Worm (Caenorhabditis elegans) whole organism, late embryonic: Measurements from ENCODE around the gene C25F9.14.
A peak's percentile ranks its signal among the peaks of the same experiment; 100 is the strongest.

ENCODE experiments used
- C38D4.7 ChIP-seq: fragments of 200-800 bp; sonication (Bioruptor generic); optimal IDR thresholded peaks from 2 replicates; lab custom pipeline; 2018; ENCODE audit warnings: mild to moderate bottlenecking, missing genetic modification characterization, moderate library complexity, missing compliant biosample characterization
- K09A11.1 ChIP-seq: sonication (generic microtip); optimal IDR thresholded peaks from 2 replicates; lab custom pipeline; 2017; ENCODE audit warnings: antibody characterized with exemption, mild to moderate bottlenecking, missing genetic modification characterization, missing compliant biosample characterization; ENCODE audit not compliant: insufficient read depth
- T23F11.4 ChIP-seq: fragments of 200-800 bp; sonication (Bioruptor generic); optimal IDR thresholded peaks from 2 replicates; lab custom pipeline; 2018; ENCODE audit warnings: mild to moderate bottlenecking, missing genetic modification characterization, missing compliant biosample characterization
- Y22D7AL.16 ChIP-seq: sonication (generic microtip); optimal IDR thresholded peaks from 2 replicates; lab custom pipeline; 2016; ENCODE audit warnings: missing genetic modification characterization, missing compliant biosample characterization
- ama-1 ChIP-seq: fragments of 150-350 bp; optimal IDR thresholded peaks from 2 replicates; lab custom pipeline; 2014
- ceh-14 ChIP-seq: sonication (generic microtip); optimal IDR thresholded peaks from 2 replicates; lab custom pipeline; 2016; ENCODE audit warnings: missing genotype, missing genetic modification characterization, missing compliant biosample characterization
- ceh-18 ChIP-seq: sonication (generic microtip); optimal IDR thresholded peaks from 2 replicates; lab custom pipeline; 2016; ENCODE audit warnings: missing genetic modification characterization, missing compliant biosample characterization
- ceh-2 ChIP-seq: sonication (generic microtip); optimal IDR thresholded peaks from 2 replicates; lab custom pipeline; 2016; ENCODE audit warnings: missing genotype, missing genetic modification characterization, missing compliant biosample characterization
- ceh-22 ChIP-seq: sonication (generic microtip); optimal IDR thresholded peaks from 2 replicates; lab custom pipeline; 2017; ENCODE audit warnings: missing biosample characterization, missing genetic modification characterization
- ceh-24 ChIP-seq: sonication (generic microtip); optimal IDR thresholded peaks from 2 replicates; lab custom pipeline; 2016; ENCODE audit warnings: mild to moderate bottlenecking, missing genetic modification characterization, missing compliant biosample characterization
- ceh-6 ChIP-seq: fragments of 200-800 bp; sonication (Bioruptor generic); optimal IDR thresholded peaks from 2 replicates; lab custom pipeline; 2018; ENCODE audit warnings: mild to moderate bottlenecking, missing genetic modification characterization, missing compliant biosample characterization
- elt-2 ChIP-seq: sonication (generic microtip); optimal IDR thresholded peaks from 2 replicates; lab custom pipeline; 2016; ENCODE audit warnings: missing genetic modification reagents, missing genetic modification characterization, missing compliant biosample characterization
- elt-4 ChIP-seq: sonication (generic microtip); optimal IDR thresholded peaks from 2 replicates; lab custom pipeline; 2016; ENCODE audit warnings: missing genetic modification characterization, missing compliant biosample characterization
- ets-4 ChIP-seq: sonication (generic microtip); optimal IDR thresholded peaks from 2 replicates; lab custom pipeline; 2016; ENCODE audit warnings: missing genetic modification characterization, missing compliant biosample characterization
- eyg-1 ChIP-seq: sonication (generic microtip); optimal IDR thresholded peaks from 2 replicates; lab custom pipeline; 2016; ENCODE audit warnings: missing genotype, missing genetic modification characterization, missing compliant biosample characterization
- hlh-13 ChIP-seq: fragments of 200-800 bp; sonication (Bioruptor generic); optimal IDR thresholded peaks from 2 replicates; lab custom pipeline; 2018; ENCODE audit warnings: mild to moderate bottlenecking, missing genetic modification characterization, missing compliant biosample characterization
- hlh-30 ChIP-seq: sonication (generic microtip); optimal IDR thresholded peaks from 2 replicates; lab custom pipeline; 2017; ENCODE audit warnings: antibody characterized with exemption, missing genetic modification characterization, missing compliant biosample characterization; ENCODE audit not compliant: insufficient read depth
- hlh-6 ChIP-seq: sonication (generic microtip); optimal IDR thresholded peaks from 2 replicates; lab custom pipeline; 2016; ENCODE audit warnings: missing genotype, missing genetic modification characterization, missing compliant biosample characterization
- lim-6 ChIP-seq: sonication (generic microtip); optimal IDR thresholded peaks from 2 replicates; lab custom pipeline; 2016; ENCODE audit warnings: missing genetic modification characterization, missing compliant biosample characterization
- mec-3 ChIP-seq: sonication (generic microtip); optimal IDR thresholded peaks from 2 replicates; lab custom pipeline; 2016; ENCODE audit warnings: borderline replicate concordance, missing genetic modification characterization, missing compliant biosample characterization
- nhr-232 ChIP-seq: sonication (generic microtip); optimal IDR thresholded peaks from 2 replicates; lab custom pipeline; 2016; ENCODE audit warnings: missing genetic modification characterization, missing compliant biosample characterization
- pha-2 ChIP-seq: sonication (generic microtip); optimal IDR thresholded peaks from 2 replicates; lab custom pipeline; 2017; ENCODE audit warnings: mild to moderate bottlenecking, missing genetic modification characterization, missing compliant biosample characterization
- pha-4 ChIP-seq: fragments of 150-350 bp; optimal IDR thresholded peaks from 2 replicates; lab custom pipeline; 2018; ENCODE audit warnings: missing biosample characterization, missing genetic modification reagents, missing genetic modification characterization
- pqm-1 ChIP-seq: sonication (generic microtip); optimal IDR thresholded peaks from 2 replicates; lab custom pipeline; 2016; ENCODE audit warnings: missing genetic modification characterization, missing compliant biosample characterization
- pros-1 ChIP-seq: fragments of 150-350 bp; optimal IDR thresholded peaks from 2 replicates; lab custom pipeline; 2014; ENCODE audit warnings: missing biosample characterization, missing genetic modification reagents, missing genetic modification characterization
- sdc-2 ChIP-seq: sonication (generic microtip); optimal IDR thresholded peaks from 2 replicates; lab custom pipeline; 2016; ENCODE audit warnings: missing genotype, missing genetic modification characterization, missing compliant biosample characterization
- sox-2 ChIP-seq: fragments of 200-800 bp; sonication (Bioruptor generic); IDR thresholded peaks from 2 replicates; pipeline ENCODE4 v1.3.6; 2022; ENCODE audit warnings: missing genetic modification reagents, missing genetic modification characterization, missing compliant biosample characterization
- sox-4 ChIP-seq: sonication (generic microtip); optimal IDR thresholded peaks from 2 replicates; lab custom pipeline; 2017; ENCODE audit warnings: mild to moderate bottlenecking, missing genetic modification characterization, inconsistent platforms, missing compliant biosample characterization
- tbx-7 ChIP-seq: sonication (generic microtip); optimal IDR thresholded peaks from 2 replicates; lab custom pipeline; 2016; ENCODE audit warnings: missing genotype, missing genetic modification characterization, missing compliant biosample characterization
- unc-3 ChIP-seq, 2 experiments: fragments of 200-800 bp in 1 of 2; sonication (Bioruptor generic) in 1 of 2; sonication (generic microtip) in 1 of 2; conservative IDR thresholded peaks in 1 of 2; optimal IDR thresholded peaks in 1 of 2; 2 replicates each; pipeline versions ENCODE4 v1.3.6 to Lab custom; 2016 to 2022; ENCODE audit warnings: missing compliant biosample characterization in 2 of 2, missing genetic modification characterization in 2 of 2, missing genetic modification reagents in 1 of 2
- unc-55 ChIP-seq: sonication (generic microtip); optimal IDR thresholded peaks from 2 replicates; lab custom pipeline; 2017; ENCODE audit warnings: missing biosample characterization, missing genetic modification reagents, missing genetic modification characterization
- zip-5 ChIP-seq: sonication (generic microtip); optimal IDR thresholded peaks from 2 replicates; lab custom pipeline; 2016; ENCODE audit warnings: missing genetic modification characterization, missing compliant biosample characterization

C25F9.14 gene

ce11 chrV:19436307-19436706 lies at the start of gene C25F9.14:
C25F9.14 (plus strand) TSS chrV:19436484.
- TF ChIP-seq elt-4 (tag; lab: Kevin White, UChicago): no peak
- no peak for TF ChIP-seq sox-2 (GFP tag; lab: Robert Waterston, UW)
- no peak for TF ChIP-seq ama-1 (lab: Kevin White, UChicago)
- TF ChIP-seq ceh-14 (tag; lab: Kevin White, UChicago): no peak
- TF ChIP-seq pha-4 (tag; lab: Kevin White, UChicago): no peak
- TF ChIP-seq, all 69 proteins: peak for 0

- no peak for TF ChIP-seq sdc-2 (tag; lab: Kevin White, UChicago)
- no peak for TF ChIP-seq lim-6
- no peak for TF ChIP-seq eyg-1 (tag; lab: Kevin White, UChicago)
- TF ChIP-seq ceh-22 (tag; lab: Kevin White, UChicago): no peak
- no peak for TF ChIP-seq K09A11.1
- TF ChIP-seq, all 69 proteins: peak for 0
Measured at ce11 chrV:19390029-19390428, 46.3 kb upstream of the C25F9.14 start, which contains the start of gene slcr-46.2. slcr-46.2 (minus strand) TSS chrV:19390129.

DNA sequence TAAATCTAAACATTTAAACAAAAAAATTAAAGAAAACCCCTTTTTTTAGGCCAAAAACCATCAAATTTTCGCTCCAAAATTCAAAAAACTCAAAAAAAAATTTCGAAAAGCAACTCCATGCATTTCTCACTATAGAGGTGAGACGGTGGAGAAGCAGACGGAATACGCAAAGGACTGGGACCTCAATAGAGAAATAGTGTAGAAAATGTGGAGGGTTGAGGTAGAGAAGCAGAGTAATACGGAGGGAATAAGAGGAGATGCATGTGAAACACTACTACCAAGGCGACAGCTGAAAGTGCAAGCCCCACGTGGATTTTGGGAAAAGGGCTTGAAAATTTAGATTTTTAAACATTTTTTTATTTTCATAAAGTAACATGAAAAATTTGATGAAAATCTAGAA lies 45.0 kb upstream of the C25F9.14 start:
- TF ChIP-seq ceh-6 (GFP tag; lab: Kevin White, UChicago) (no peak), ets-4 (tag; lab: Kevin White, UChicago) (no peak), ceh-14 (tag; lab: Kevin White, UChicago) (peak; percentile 16), pha-2 (tag; lab: Kevin White, UChicago) (peak; percentile 58), unc-55 (no peak)

DNA sequence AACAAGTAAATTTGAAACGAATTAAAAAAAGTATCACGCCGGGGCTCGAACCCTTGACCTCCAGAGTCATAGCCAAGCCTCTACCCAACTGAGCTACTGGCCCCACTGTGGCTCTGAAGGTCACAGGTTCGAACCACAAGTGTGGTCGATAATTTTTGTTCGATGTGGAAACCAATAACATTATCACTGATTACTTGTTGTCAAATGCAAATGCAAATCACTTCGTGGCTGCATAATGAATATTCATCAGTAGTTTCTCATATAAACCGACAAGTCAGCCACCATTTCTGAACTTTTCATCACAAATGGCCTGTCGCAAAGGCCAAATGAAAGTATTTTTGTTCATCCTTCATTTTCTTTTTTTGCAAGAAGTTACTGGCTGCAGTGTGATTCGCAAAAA lies 41.5 kb upstream of the C25F9.14 start, which contains the start of gene C25F9.8:
Gene C25F9.8 (plus strand): TSS at position 301 of the 400 bp plus-strand sequence.
- no peak for TF ChIP-seq T23F11.4 (GFP tag; lab: Kevin White, UChicago)
- TF ChIP-seq ceh-14 (tag; lab: Kevin White, UChicago): no peak
- TF ChIP-seq C38D4.7 (GFP tag; lab: Kevin White, UChicago): no peak
- no peak for TF ChIP-seq ets-4 (tag; lab: Kevin White, UChicago)
- no peak for TF ChIP-seq nhr-232
- TF ChIP-seq lim-6: no peak
- no peak for TF ChIP-seq sox-4 (tag; lab: Kevin White, UChicago)
- TF ChIP-seq tbx-7 (tag; lab: Kevin White, UChicago): no peak
- TF ChIP-seq sdc-2 (tag; lab: Kevin White, UChicago): no peak
- no peak for TF ChIP-seq mec-3
- TF ChIP-seq, all 69 proteins: peak for 0

DNA sequence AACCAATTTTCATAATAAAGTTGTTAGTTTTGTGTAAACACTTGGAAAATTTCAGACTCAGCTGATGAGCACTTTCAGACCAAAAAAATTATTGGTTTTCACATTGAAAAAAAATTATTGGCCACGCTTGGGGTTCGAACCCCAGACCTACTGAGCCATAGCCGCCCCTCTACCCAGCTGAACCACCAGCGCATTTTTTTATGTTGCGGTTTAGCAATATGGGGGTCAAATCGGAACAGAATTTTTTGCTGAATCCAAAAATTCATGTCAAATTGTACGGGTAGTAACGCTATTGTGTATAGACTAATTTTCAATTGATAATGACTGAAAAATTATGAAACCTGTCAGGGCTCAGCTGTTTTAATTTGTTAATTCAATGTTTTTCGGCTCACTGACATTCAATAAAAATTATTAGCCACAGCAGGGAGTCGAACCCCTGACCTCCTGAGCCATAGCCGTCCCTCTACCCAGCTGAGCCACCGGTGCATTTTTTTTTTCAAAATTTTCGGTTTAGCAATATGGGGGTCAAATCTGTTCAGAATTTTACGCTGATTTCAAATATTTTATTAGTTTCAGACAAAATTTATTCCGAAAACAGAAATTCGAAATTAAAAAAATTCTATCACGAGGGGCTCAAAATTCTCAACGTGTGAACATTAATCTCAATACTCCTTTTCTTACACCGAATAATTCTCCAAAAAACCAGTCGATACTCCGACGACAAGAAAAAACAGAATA lies 39.5 kb upstream of the C25F9.14 start:
- no peak for TF ChIP-seq ceh-24
- no peak for TF ChIP-seq ceh-2
- no peak for TF ChIP-seq zip-5 (tag; lab: Kevin White, UChicago)
- no peak for TF ChIP-seq pqm-1 (tag; lab: Kevin White, UChicago)
- TF ChIP-seq pha-4 (tag; lab: Kevin White, UChicago): no peak
- no peak for TF ChIP-seq lim-6
- TF ChIP-seq hlh-30 (tag; lab: Kevin White, UChicago): no peak
- TF ChIP-seq, all 69 proteins: peak for 0

DNA sequence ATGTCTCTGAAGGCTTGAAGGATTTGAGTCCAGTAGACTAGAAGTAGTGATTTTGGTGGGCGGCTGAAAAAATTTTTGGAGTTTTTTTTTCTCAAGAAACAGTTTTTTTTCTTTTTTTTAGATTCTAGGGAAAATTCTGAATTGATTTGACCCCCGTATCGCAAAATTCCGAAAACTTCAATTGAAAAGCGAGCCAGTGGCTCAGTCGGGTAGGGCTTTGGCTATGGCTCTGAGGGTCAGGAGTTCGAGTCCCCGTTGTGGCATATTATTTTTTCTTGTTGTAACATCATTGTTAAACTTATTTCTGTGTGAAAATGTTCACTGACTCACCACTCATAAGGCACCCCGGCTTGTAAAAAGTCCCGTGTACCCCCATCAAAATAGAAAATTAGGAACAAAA lies 37.9 kb upstream of the C25F9.14 start:
- no peak for TF ChIP-seq unc-3 (GFP tag; conservative IDR thresholded peaks at IDR 0.05; lab: Robert Waterston, UW)
- no peak for TF ChIP-seq unc-3 (tag; optimal IDR thresholded peaks at IDR 0.05; lab: Kevin White, UChicago)
- TF ChIP-seq Y22D7AL.16 (tag; lab: Kevin White, UChicago): no peak
- no peak for TF ChIP-seq eyg-1 (tag; lab: Kevin White, UChicago)
- no peak for TF ChIP-seq ama-1 (lab: Kevin White, UChicago)
- no peak for TF ChIP-seq hlh-30 (tag; lab: Kevin White, UChicago)
- no peak for TF ChIP-seq ceh-18
- TF ChIP-seq lim-6: no peak
- no peak for TF ChIP-seq hlh-6 (tag; lab: Kevin White, UChicago)
- no peak for TF ChIP-seq hlh-13 (GFP tag; lab: Kevin White, UChicago)
- TF ChIP-seq T23F11.4 (GFP tag; lab: Kevin White, UChicago): no peak
- TF ChIP-seq elt-2 (tag; lab: Kevin White, UChicago): no peak
- no peak for TF ChIP-seq pros-1 (tag; lab: Kevin White, UChicago)
- TF ChIP-seq, all 69 proteins: peak for 0
